Fruit fly (Drosophila melanogaster): ENCODE data around the gene LysE.

LysE gene

dm6 chr3L:1204674-1205547, 7.7 kb upstream of the LysE start, which contains the start of gene CG9119 (continued):
- TF ChIP-seq CG12299 (tag; optimal IDR thresholded peaks at IDR 0.05) (peak; percentile 29), amos (GFP tag; IDR thresholded peaks at IDR 0.05; ENCODE audit: partially characterized antibody) (no peak), vfl (GFP tag; optimal IDR thresholded peaks at IDR 0.05) (peak; percentile 48), twi (tag; optimal IDR thresholded peaks at IDR 0.05) (peak; percentile 51), hb (GFP tag; IDR thresholded peaks at IDR 0.05; ENCODE audit: partially characterized antibody) (no peak), slp2 (GFP tag; optimal IDR thresholded peaks at IDR 0.05) (peak; percentile 62), CG18476 (GFP tag; optimal IDR thresholded peaks at IDR 0.05) (peak; percentile 32), CG4617 (GFP tag; optimal IDR thresholded peaks at IDR 0.05; ENCODE audit: borderline replicate concordance) (no peak), ac (GFP tag; optimal IDR thresholded peaks at IDR 0.05) (no peak), chn (GFP tag; optimal IDR thresholded peaks at IDR 0.05) (no peak), CG15514 (GFP tag; optimal IDR thresholded peaks at IDR 0.05) (peak; percentile 28), crol (GFP tag; IDR thresholded peaks at IDR 0.05) (peak; percentile 72), CG2116 (GFP tag; optimal IDR thresholded peaks at IDR 0.05) (no peak), CG6254 (GFP tag; optimal IDR thresholded peaks at IDR 0.05) (peak; percentile 88), HLHmδ (GFP tag; optimal IDR thresholded peaks at IDR 0.05) (peak; percentile 36), Hr3 (GFP tag; optimal IDR thresholded peaks at IDR 0.05) (peak; percentile 57), CG2678 (tag; optimal IDR thresholded peaks at IDR 0.05) (peak; percentile 85), Trl (optimal IDR thresholded peaks at IDR 0.05) (no peak), Trl (GFP tag; optimal IDR thresholded peaks at IDR 0.05) (peak; percentile 55), CG18764 (GFP tag; optimal IDR thresholded peaks at IDR 0.05) (no peak), Abd-B (GFP tag; optimal IDR thresholded peaks at IDR 0.05) (peak; percentile 54), CG5245 (GFP tag; optimal IDR thresholded peaks at IDR 0.05) (peak; percentile 33), CG10431 (GFP tag; optimal IDR thresholded peaks at IDR 0.05) (peak; percentile 35), Spps (tag; optimal IDR thresholded peaks at IDR 0.05) (peak; percentile 72), schlank (tag; optimal IDR thresholded peaks at IDR 0.05) (peak; percentile 60), CG9215 (GFP tag; IDR thresholded peaks at IDR 0.05) (peak; percentile 63), CG30431 (GFP tag; optimal IDR thresholded peaks at IDR 0.05) (peak; percentile 49), CG17385 (GFP tag; optimal IDR thresholded peaks at IDR 0.05) (peak; percentile 60), sima (GFP tag; optimal IDR thresholded peaks at IDR 0.05) (no peak), tup (GFP tag; optimal IDR thresholded peaks at IDR 0.05) (no peak), nmo (GFP tag; optimal IDR thresholded peaks at IDR 0.05) (peak; percentile 66), dmrt99B (tag; optimal IDR thresholded peaks at IDR 0.05) (peak; percentile 75), Bdp1 (GFP tag; optimal IDR thresholded peaks at IDR 0.05) (peak; percentile 15), gt (GFP tag; IDR thresholded peaks at IDR 0.05) (no peak), lilli (GFP tag; optimal IDR thresholded peaks at IDR 0.05) (peak; percentile 72), pita (GFP tag; optimal IDR thresholded peaks at IDR 0.05) (no peak), B-H2 (GFP tag; optimal IDR thresholded peaks at IDR 0.05) (peak; percentile 19), CG5180 (GFP tag; optimal IDR thresholded peaks at IDR 0.05) (peak; percentile 41), sens-2 (GFP tag; IDR thresholded peaks at IDR 0.05) (no peak), pb (GFP tag; optimal IDR thresholded peaks at IDR 0.05) (peak; percentile 67), CG14710 (tag; optimal IDR thresholded peaks at IDR 0.05) (peak; percentile 66), lov (optimal IDR thresholded peaks at IDR 0.05) (no peak), lov (GFP tag; IDR thresholded peaks at IDR 0.05) (no peak), salm (tag; optimal IDR thresholded peaks at IDR 0.05) (no peak), sisA (GFP tag; IDR thresholded peaks at IDR 0.05) (no peak; the same call in 1 of the 2 replicates), CG16863 (GFP tag; optimal IDR thresholded peaks at IDR 0.05) (peak; percentile 58), croc (GFP tag; conservative IDR thresholded peaks at IDR 0.05) (no peak; the same call in 2 of the 3 replicates), Nf-YA (GFP tag; IDR thresholded peaks at IDR 0.05) (no peak), chm (GFP tag; IDR thresholded peaks at IDR 0.05) (peak; percentile 13; the same call in 1 of the 2 replicates)
